Fruit fly (Drosophila melanogaster) whole organism, embryonic: Measurements from ENCODE around the gene Cyp6v1.

Source experiments
- Atf-2 ChIP-seq: fragments of 200-800 bp; sonication (Bioruptor generic); optimal IDR thresholded peaks from 2 replicates; lab custom pipeline; 2016; ENCODE audit warnings: missing biosample characterization, missing genetic modification characterization
- CG10565 ChIP-seq: fragments of 200-800 bp; sonication (Bioruptor generic); optimal IDR thresholded peaks from 3 replicates; lab custom pipeline; 2016; ENCODE audit warnings: missing biosample characterization, mild to moderate bottlenecking, missing genetic modification characterization
- CG11504 ChIP-seq: fragments of 200-800 bp; sonication (Bioruptor generic); optimal IDR thresholded peaks from 3 replicates; lab custom pipeline; 2019; ENCODE audit warnings: missing biosample characterization, mild to moderate bottlenecking, missing genetic modification characterization, moderate library complexity
- CG11696 ChIP-seq: fragments of 200-800 bp; sonication (Bioruptor generic); IDR thresholded peaks from 2 replicates; pipeline ENCODE4 v1.3.6; 2022; ENCODE audit warnings: missing biosample characterization, missing genetic modification characterization
- CG12104 ChIP-seq: fragments of 200-800 bp; sonication (Bioruptor generic); optimal IDR thresholded peaks from 3 replicates; lab custom pipeline; 2016; ENCODE audit warnings: missing biosample characterization, missing genetic modification characterization
- CG13123 ChIP-seq: fragments of 200-800 bp; sonication (Bioruptor generic); optimal IDR thresholded peaks from 2 replicates; lab custom pipeline; 2016; ENCODE audit warnings: missing biosample characterization, missing genetic modification characterization
- CG13424 ChIP-seq: fragments of 200-800 bp; sonication (Bioruptor generic); optimal IDR thresholded peaks from 2 replicates; lab custom pipeline; 2019; ENCODE audit warnings: missing biosample characterization, mild to moderate bottlenecking, missing genetic modification characterization, moderate library complexity
- CG13775 ChIP-seq: fragments of 200-800 bp; sonication (Bioruptor generic); optimal IDR thresholded peaks from 3 replicates; lab custom pipeline; 2017; ENCODE audit warnings: missing biosample characterization, mild to moderate bottlenecking, missing genetic modification characterization
- CG14050 ChIP-seq: fragments of 200-800 bp; sonication (Bioruptor generic); IDR thresholded peaks from 3 replicates; pipeline ENCODE4 v1.3.6; 2022; ENCODE audit warnings: missing biosample characterization, missing genetic modification characterization
- CG15269 ChIP-seq: fragments of 200-800 bp; sonication (Bioruptor generic); optimal IDR thresholded peaks from 2 replicates; lab custom pipeline; 2018; ENCODE audit warnings: missing biosample characterization, mild to moderate bottlenecking, missing genetic modification characterization, moderate library complexity
- CG15601 ChIP-seq: fragments of 200-800 bp; sonication (Bioruptor generic); optimal IDR thresholded peaks from 3 replicates; lab custom pipeline; 2019; ENCODE audit warnings: missing biosample characterization, mild to moderate bottlenecking, missing genetic modification characterization, moderate library complexity
- CG18476 ChIP-seq: fragments of 200-800 bp; sonication (Bioruptor generic); optimal IDR thresholded peaks from 2 replicates; lab custom pipeline; 2016; ENCODE audit warnings: missing biosample characterization, mild to moderate bottlenecking, missing genetic modification characterization
- CG2875 ChIP-seq: fragments of 200-800 bp; sonication (Bioruptor generic); optimal IDR thresholded peaks from 2 replicates; lab custom pipeline; 2017; ENCODE audit warnings: missing biosample characterization, mild to moderate bottlenecking, missing genetic modification characterization, missing genetic modification reagents
- CG3838 ChIP-seq: fragments of 200-800 bp; sonication (Bioruptor generic); optimal IDR thresholded peaks from 3 replicates; lab custom pipeline; 2016; ENCODE audit warnings: missing biosample characterization, missing genetic modification characterization
- CG4328 ChIP-seq: fragments of 200-800 bp; sonication (Bioruptor generic); optimal IDR thresholded peaks from 3 replicates; lab custom pipeline; 2017; ENCODE audit warnings: missing biosample characterization, missing genetic modification reagents, missing genetic modification characterization
- CG4707 ChIP-seq: fragments of 200-800 bp; sonication (Bioruptor generic); optimal IDR thresholded peaks from 2 replicates; lab custom pipeline; 2018; ENCODE audit warnings: missing biosample characterization, mild to moderate bottlenecking, missing genetic modification characterization, moderate library complexity
- CG4730 ChIP-seq: fragments of 200-800 bp; sonication (Bioruptor generic); IDR thresholded peaks from 2 replicates; pipeline ENCODE4 v1.3.6; 2022; ENCODE audit warnings: missing biosample characterization, missing genetic modification characterization
- CG6689 ChIP-seq: fragments of 200-800 bp; sonication (Bioruptor generic); IDR thresholded peaks from 2 replicates; pipeline ENCODE4 v1.3.6; 2022; ENCODE audit warnings: missing biosample characterization, missing genetic modification characterization
- CG6765 ChIP-seq: fragments of 200-800 bp; sonication (Bioruptor generic); optimal IDR thresholded peaks from 3 replicates; lab custom pipeline; 2017; ENCODE audit warnings: missing biosample characterization, mild to moderate bottlenecking, missing genetic modification characterization
- CG7357 ChIP-seq: fragments of 200-800 bp; sonication (Bioruptor generic); IDR thresholded peaks from 3 replicates; pipeline ENCODE4 v1.3.6; 2022; ENCODE audit warnings: missing biosample characterization, missing genetic modification characterization
- CG7786 ChIP-seq: fragments of 200-800 bp; sonication (Bioruptor generic); optimal IDR thresholded peaks from 2 replicates; lab custom pipeline; 2016; ENCODE audit warnings: missing biosample characterization, missing genetic modification characterization
- CG8359 ChIP-seq: fragments of 200-800 bp; sonication (Bioruptor generic); optimal IDR thresholded peaks from 2 replicates; lab custom pipeline; 2017; ENCODE audit warnings: missing biosample characterization, mild to moderate bottlenecking, missing genetic modification characterization, borderline replicate concordance
- CG8388 ChIP-seq: fragments of 200-800 bp; sonication (Bioruptor generic); optimal IDR thresholded peaks from 2 replicates; lab custom pipeline; 2019; ENCODE audit warnings: missing biosample characterization, mild to moderate bottlenecking, missing genetic modification characterization, moderate library complexity
- CG9215 ChIP-seq: fragments of 200-800 bp; sonication (Bioruptor generic); IDR thresholded peaks from 2 replicates; pipeline ENCODE4 v1.3.6; 2022; ENCODE audit warnings: missing biosample characterization, missing genetic modification characterization
- CG9437 ChIP-seq: fragments of 200-800 bp; sonication (Bioruptor generic); optimal IDR thresholded peaks from 2 replicates; lab custom pipeline; 2018; ENCODE audit warnings: missing biosample characterization, mild to moderate bottlenecking, missing genetic modification characterization
- D ChIP-seq, 2 experiments: fragments of 200-800 bp in 1 of 2; fragments of >200 bp in 1 of 2; sonication (Bioruptor generic) in 1 of 2; optimal IDR thresholded peaks; 2 replicates in 1 of 2; 3 replicates in 1 of 2; lab custom pipeline; 2017; ENCODE audit warnings: mild to moderate bottlenecking in 1 of 2, missing biosample characterization in 1 of 2, missing genetic modification characterization in 1 of 2, missing genetic modification reagents in 1 of 2
- Dbx ChIP-seq: fragments of 200-800 bp; sonication (Bioruptor generic); IDR thresholded peaks from 3 replicates; pipeline ENCODE4 v1.3.6; 2022; ENCODE audit warnings: missing biosample characterization, missing genetic modification characterization
- Ets65A ChIP-seq: fragments of 200-800 bp; sonication (Bioruptor generic); peaks from one replicate; lab custom pipeline; 2016; ENCODE audit warnings: missing biosample characterization, missing genetic modification characterization
- GATAe ChIP-seq: fragments of 200-800 bp; sonication (Bioruptor generic); conservative IDR thresholded peaks from 2 replicates; pipeline ENCODE4 v1.3.6; 2022; ENCODE audit warnings: missing biosample characterization, missing genetic modification characterization
- Hand ChIP-seq: fragments of 200-800 bp; sonication (Bioruptor generic); optimal IDR thresholded peaks from 2 replicates; lab custom pipeline; 2017; ENCODE audit warnings: mild to moderate bottlenecking, missing biosample characterization, missing genetic modification reagents, missing genetic modification characterization
- Hr3 ChIP-seq: fragments of 200-800 bp; sonication (Bioruptor generic); optimal IDR thresholded peaks from 3 replicates; lab custom pipeline; 2016; ENCODE audit warnings: missing biosample characterization, missing genetic modification characterization
- Med ChIP-seq: fragments of 200-800 bp; sonication (Bioruptor generic); peaks from one replicate; lab custom pipeline; 2016; ENCODE audit warnings: missing biosample characterization, missing genetic modification characterization, mild to moderate bottlenecking, inconsistent platforms, moderate library complexity
- Meics ChIP-seq: fragments of 200-800 bp; sonication (Bioruptor generic); optimal IDR thresholded peaks from 2 replicates; lab custom pipeline; 2017; ENCODE audit warnings: missing biosample characterization, mild to moderate bottlenecking, missing genetic modification characterization
- Six4 ChIP-seq: fragments of 200-800 bp; sonication (Bioruptor generic); optimal IDR thresholded peaks from 2 replicates; lab custom pipeline; 2016; ENCODE audit warnings: missing biosample characterization, missing genetic modification characterization
- Sox102F ChIP-seq: fragments of 200-800 bp; sonication (Bioruptor generic); optimal IDR thresholded peaks from 2 replicates; lab custom pipeline; 2018; ENCODE audit warnings: missing biosample characterization, mild to moderate bottlenecking, missing genetic modification characterization, moderate library complexity
- bcd ChIP-seq: fragments of 200-800 bp; sonication (Bioruptor generic); optimal IDR thresholded peaks from 2 replicates; lab custom pipeline; 2017; ENCODE audit warnings: missing biosample characterization, mild to moderate bottlenecking, missing genetic modification characterization
- dimm ChIP-seq: fragments of 200-800 bp; sonication (Bioruptor generic); IDR thresholded peaks from 2 replicates; pipeline ENCODE4 v1.3.6; 2022; ENCODE audit warnings: missing biosample characterization, missing genetic modification characterization
- dmrt99B ChIP-seq: fragments of 200-800 bp; sonication (Bioruptor generic); optimal IDR thresholded peaks from 2 replicates; lab custom pipeline; 2018; ENCODE audit warnings: missing biosample characterization, mild to moderate bottlenecking, missing genetic modification characterization, moderate library complexity
- dysf ChIP-seq: fragments of 200-800 bp; sonication (Bioruptor generic); IDR thresholded peaks from 3 replicates; pipeline ENCODE4 v1.3.6; 2022; ENCODE audit warnings: missing biosample characterization, missing genetic modification characterization
- klu ChIP-seq: fragments of 200-800 bp; sonication (Bioruptor generic); IDR thresholded peaks from 2 replicates; pipeline ENCODE4 v1.3.6; 2022; ENCODE audit warnings: missing biosample characterization, missing genetic modification characterization
- kni ChIP-seq: fragments of 200-800 bp; sonication (Bioruptor generic); optimal IDR thresholded peaks from 3 replicates; lab custom pipeline; 2017; ENCODE audit warnings: mild to moderate bottlenecking, missing biosample characterization, missing genetic modification reagents, missing genetic modification characterization
- lab ChIP-seq: fragments of 200-800 bp; sonication (Bioruptor generic); optimal IDR thresholded peaks from 3 replicates; lab custom pipeline; 2017; ENCODE audit warnings: missing biosample characterization, missing genetic modification characterization, mild to moderate bottlenecking, moderate library complexity, missing genetic modification reagents
- mam ChIP-seq: fragments of 200-800 bp; sonication (Bioruptor generic); optimal IDR thresholded peaks from 3 replicates; lab custom pipeline; 2016; ENCODE audit warnings: missing biosample characterization, missing genetic modification characterization
- shn ChIP-seq: fragments of 200-800 bp; sonication (Bioruptor generic); optimal IDR thresholded peaks from 3 replicates; lab custom pipeline; 2016; ENCODE audit warnings: missing biosample characterization, missing genetic modification characterization
- slbo ChIP-seq: fragments of 200-800 bp; sonication (Bioruptor generic); IDR thresholded peaks from 2 replicates; pipeline ENCODE4 v1.3.6; 2022; ENCODE audit warnings: missing biosample characterization, missing genetic modification characterization
- sob ChIP-seq: fragments of 200-800 bp; sonication (Bioruptor generic); IDR thresholded peaks from 2 replicates; pipeline ENCODE4 v1.3.6; 2022; ENCODE audit warnings: missing biosample characterization, missing genetic modification characterization
- tio ChIP-seq: fragments of 200-800 bp; sonication (Bioruptor generic); optimal IDR thresholded peaks from 2 replicates; lab custom pipeline; 2017; ENCODE audit warnings: missing biosample characterization, missing genetic modification characterization, inconsistent platforms
- tna ChIP-seq: fragments of 200-800 bp; sonication (Bioruptor generic); IDR thresholded peaks from 2 replicates; pipeline ENCODE4 v1.3.6; 2022; ENCODE audit warnings: missing biosample characterization, missing genetic modification characterization; ENCODE audit not compliant: partially characterized antibody
- ttk ChIP-seq: fragments of 200-800 bp; sonication (Bioruptor generic); IDR thresholded peaks from 2 replicates; pipeline ENCODE4 v2.1.2; 2022; ENCODE audit warnings: missing biosample characterization, missing genetic modification characterization
- unpg ChIP-seq: fragments of 200-800 bp; sonication (Bioruptor generic); optimal IDR thresholded peaks from 3 replicates; lab custom pipeline; 2018; ENCODE audit warnings: missing biosample characterization, mild to moderate bottlenecking, missing genetic modification characterization, moderate library complexity

Cyp6v1 gene

DNA sequence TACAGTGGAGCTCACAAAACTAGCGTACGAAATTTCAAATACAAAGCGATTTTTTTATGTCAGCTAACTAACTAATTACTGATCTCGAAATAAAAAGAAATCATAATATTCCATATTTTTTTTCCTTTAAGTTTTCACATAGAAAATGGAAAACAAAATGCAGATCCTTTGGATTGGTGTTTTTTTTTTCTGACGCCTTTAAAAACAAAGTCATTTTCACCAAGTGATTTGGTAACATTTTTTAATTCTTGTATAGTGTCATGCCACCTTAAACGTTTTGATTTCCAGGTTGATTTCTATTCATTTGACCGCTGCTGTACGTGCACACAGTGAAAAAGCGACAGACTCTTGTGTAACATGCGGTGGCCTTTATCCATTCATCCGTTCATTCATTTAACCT, 25.8 kb upstream of the Cyp6v1 start (continued):
- no peak for TF ChIP-seq dimm
- TF ChIP-seq CG3838 (GFP tag; lab: Kevin White, UChicago): no peak
- TF ChIP-seq Dbx (GFP tag; lab: Robert Waterston, UW): no peak
- no peak for TF ChIP-seq tna (GFP tag; lab: Robert Waterston, UW)
- TF ChIP-seq sob (GFP tag; lab: Robert Waterston, UW): 0 out of 2 replicates have a peak, but pooled peaks have one; percentile 14
- TF ChIP-seq CG10565 (GFP tag; lab: Kevin White, UChicago): no peak
- peak; percentile 86 for TF ChIP-seq Ets65A (GFP tag; lab: Kevin White, UChicago)
- TF ChIP-seq CG18476 (GFP tag; lab: Kevin White, UChicago): peak; percentile 17
- peak; percentile 74 for TF ChIP-seq dmrt99B (tag; lab: Kevin White, UChicago)
- TF ChIP-seq CG15601 (tag; lab: Kevin White, UChicago): peak; percentile 8
- TF ChIP-seq bcd (GFP tag; lab: Kevin White, UChicago): peak; percentile 57
- TF ChIP-seq tio (GFP tag; lab: Kevin White, UChicago): peak; percentile 32
- TF ChIP-seq CG8359 (GFP tag; lab: Kevin White, UChicago): no peak
- TF ChIP-seq Hr3 (GFP tag; lab: Kevin White, UChicago): peak; percentile 28
- no peak for TF ChIP-seq CG13123 (GFP tag; lab: Kevin White, UChicago)
- peak; percentile 10 for TF ChIP-seq Med (GFP tag; lab: Kevin White, UChicago)
- TF ChIP-seq CG8388: peak; percentile 13
- TF ChIP-seq D (optimal IDR thresholded peaks at IDR 0.05; lab: Kevin White, UChicago): no peak
- peak; percentile 52 for TF ChIP-seq D (GFP tag; optimal IDR thresholded peaks at IDR 0.05; lab: Kevin White, UChicago)
- peak; percentile 61 for TF ChIP-seq CG6689 (GFP tag; lab: Robert Waterston, UW)
- TF ChIP-seq Hand: peak; percentile 5
- peak; percentile 46 for TF ChIP-seq CG13775 (GFP tag; lab: Kevin White, UChicago)
- peak; percentile 66 for TF ChIP-seq CG15269 (tag; lab: Kevin White, UChicago)
- TF ChIP-seq CG11696 (GFP tag; lab: Robert Waterston, UW): peak; percentile 63
- peak; percentile 82 for TF ChIP-seq CG11504 (tag; lab: Kevin White, UChicago)
- TF ChIP-seq CG14050: peak; percentile 18; the same call in 1 of the 3 replicates
- peak; percentile 47 for TF ChIP-seq CG12104 (GFP tag; lab: Kevin White, UChicago)
- no peak for TF ChIP-seq Atf-2 (GFP tag; lab: Kevin White, UChicago)
- TF ChIP-seq unpg: peak; percentile 35
- TF ChIP-seq CG4328 (GFP tag; lab: Kevin White, UChicago): peak; percentile 5
- peak; percentile 52 for TF ChIP-seq slbo (GFP tag; lab: Robert Waterston, UW)
- TF ChIP-seq klu (GFP tag; lab: Robert Waterston, UW): 0 out of 2 replicates have a peak, but pooled peaks have one; percentile 14
- no peak for TF ChIP-seq GATAe (GFP tag; lab: Robert Waterston, UW)
- peak; percentile 22 for TF ChIP-seq mam (GFP tag; lab: Kevin White, UChicago)
- peak; percentile 60 for TF ChIP-seq Meics (GFP tag; lab: Kevin White, UChicago)
- peak; percentile 42 for TF ChIP-seq Sox102F (GFP tag; lab: Kevin White, UChicago)
- TF ChIP-seq Six4 (GFP tag; lab: Kevin White, UChicago): peak; percentile 19
- 0 out of 2 replicates have a peak, but pooled peaks have one; percentile 9 for TF ChIP-seq CG4730
- peak; percentile 6 for TF ChIP-seq CG7786 (GFP tag; lab: Kevin White, UChicago)
- no peak for TF ChIP-seq CG2875 (GFP tag; lab: Kevin White, UChicago)
- TF ChIP-seq ttk (GFP tag; lab: Robert Waterston, UW): no peak
- peak; percentile 73 for TF ChIP-seq CG13424
- peak; percentile 54; the same call in 1 of the 3 replicates for TF ChIP-seq CG7357
- TF ChIP-seq dysf (GFP tag; lab: Robert Waterston, UW): peak; percentile 58; the same call in 1 of the 3 replicates
- peak; percentile 17 for TF ChIP-seq shn (GFP tag; lab: Kevin White, UChicago)
- TF ChIP-seq CG6765: peak; percentile 8
- TF ChIP-seq CG4707: no peak
- TF ChIP-seq kni (GFP tag; lab: Kevin White, UChicago): no peak
- TF ChIP-seq CG9437 (GFP tag; lab: Kevin White, UChicago): peak; percentile 42
- TF ChIP-seq CG9215: 0 out of 2 replicates have a peak, but pooled peaks have one; percentile 24
- TF ChIP-seq lab (GFP tag; lab: Kevin White, UChicago): peak; percentile 60
